Fruit fly (Drosophila melanogaster): ENCODE data around the gene AMPKalpha.

DNA sequence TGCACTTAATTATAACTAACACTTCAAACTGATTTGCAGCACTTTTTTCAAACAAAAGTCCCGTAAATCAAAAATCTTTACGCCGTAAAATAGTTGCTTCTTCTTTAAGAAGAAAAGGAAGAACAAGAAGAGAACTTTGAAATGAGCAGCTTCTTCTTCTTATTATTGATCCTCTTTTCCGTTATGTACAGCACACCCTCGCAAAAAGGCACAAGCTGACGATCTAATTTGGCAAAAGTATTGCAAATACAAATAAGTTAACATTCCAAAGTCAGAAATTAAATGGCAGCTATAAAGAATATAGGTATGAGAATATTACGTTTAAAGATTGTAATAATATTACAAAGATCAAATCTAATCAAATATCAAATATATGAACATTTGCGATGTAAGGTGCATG is 33.8 kb upstream of the AMPKalpha start, which contains the start of gene CG11409:
- TF ChIP-seq CG12768 (GFP tag; optimal IDR thresholded peaks at IDR 0.05) (no peak), CG1620 (GFP tag; optimal IDR thresholded peaks at IDR 0.05) (no peak), cnc (optimal IDR thresholded peaks at IDR 0.05) (no peak), CG7101 (tag; optimal IDR thresholded peaks at IDR 0.05) (no peak)

All from whole organism, adult.